Worm (Caenorhabditis elegans): ENCODE measurements around the gene fbxa-219.
"Not testable (repeated sequence)": the region's sequence is repeated elsewhere in the genome, so short reads cannot be mapped to it uniquely, and the experiment has no call there.

The fbxa-219 gene

DNA sequence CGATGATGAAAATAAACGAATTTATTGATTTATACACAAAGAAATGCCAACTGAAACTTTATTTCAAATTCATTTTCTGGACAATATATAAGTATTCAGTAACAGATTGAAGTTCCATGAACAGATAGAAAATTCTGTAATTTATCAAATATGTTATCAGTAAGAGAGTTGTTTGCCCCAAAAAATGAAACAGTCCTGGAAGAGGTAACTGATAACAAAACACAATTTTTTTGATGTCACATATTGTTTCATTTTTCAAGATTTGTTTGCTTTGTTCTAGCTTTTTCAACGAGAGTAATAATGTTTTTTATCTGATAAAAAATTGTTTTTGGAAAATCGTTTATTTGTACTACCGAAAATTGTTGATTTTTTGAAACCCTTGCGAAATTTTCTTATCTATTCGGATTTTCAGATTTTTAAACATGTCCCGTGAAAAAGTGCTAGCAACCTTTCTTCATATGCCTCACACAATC, 38.2 kb upstream of the fbxa-219 start, which contains the start of gene fbxa-73:
Gene fbxa-73, plus strand, starts transcription at position 423 of the 473 bp plus-strand sequence.
- TF ChIP-seq mxl-1 (tag; optimal IDR thresholded peaks at IDR 0.05), result no peak
- TF ChIP-seq nhr-80 (tag; optimal IDR thresholded peaks at IDR 0.05), result peak; percentile 26

DNA sequence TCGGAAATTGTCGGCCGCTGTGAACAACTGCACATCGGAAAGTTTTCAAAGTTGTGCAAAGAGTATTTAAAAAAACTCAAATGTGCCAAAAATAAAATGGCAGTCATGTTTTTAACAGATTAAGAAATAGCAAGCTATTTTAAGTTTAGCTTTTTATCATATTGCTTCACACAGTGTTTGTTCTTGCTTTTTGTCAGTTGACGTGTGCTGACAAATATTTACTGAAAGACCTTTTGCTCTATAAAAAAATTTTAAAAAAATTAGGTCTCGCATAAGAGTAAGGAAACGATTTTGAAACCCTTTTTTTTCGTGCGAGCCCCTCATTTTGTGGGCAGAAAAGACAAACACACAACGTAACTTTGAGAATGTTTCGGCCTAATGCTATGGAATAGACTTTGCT, 35.7 kb upstream of the fbxa-219 start, which contains the start of gene fbxa-71:
Gene fbxa-71, plus strand, starts transcription at position 301 of the 400 bp plus-strand sequence.
- no peak for TF ChIP-seq F55B11.4 (tag; optimal IDR thresholded peaks at IDR 0.05; ENCODE audit: borderline replicate concordance, insufficient read depth)
- no peak for TF ChIP-seq cebp-1 (GFP tag; IDR thresholded peaks at IDR 0.05)
- TF ChIP-seq cebp-1 (tag; optimal IDR thresholded peaks at IDR 0.05), result no peak
- no peak for TF ChIP-seq nhr-80 (tag; optimal IDR thresholded peaks at IDR 0.05)
- no peak for TF ChIP-seq B0336.3 (GFP tag; IDR thresholded peaks at IDR 0.05)
- no peak for TF ChIP-seq athp-1 (tag; optimal IDR thresholded peaks at IDR 0.05)
- TF ChIP-seq hmg-20 (GFP tag; IDR thresholded peaks at IDR 0.05), result no peak
- TF ChIP-seq aptf-2 (GFP tag; conservative IDR thresholded peaks at IDR 0.05), result no peak
- no peak for TF ChIP-seq chd-7 (tag; optimal IDR thresholded peaks at IDR 0.05)
- no peak for TF ChIP-seq lir-1 (GFP tag; conservative IDR thresholded peaks at IDR 0.05)
- TF ChIP-seq bed-2 (GFP tag; IDR thresholded peaks at IDR 0.05), result no peak
- TF ChIP-seq madf-3 (GFP tag; IDR thresholded peaks at IDR 0.05), result no peak

DNA sequence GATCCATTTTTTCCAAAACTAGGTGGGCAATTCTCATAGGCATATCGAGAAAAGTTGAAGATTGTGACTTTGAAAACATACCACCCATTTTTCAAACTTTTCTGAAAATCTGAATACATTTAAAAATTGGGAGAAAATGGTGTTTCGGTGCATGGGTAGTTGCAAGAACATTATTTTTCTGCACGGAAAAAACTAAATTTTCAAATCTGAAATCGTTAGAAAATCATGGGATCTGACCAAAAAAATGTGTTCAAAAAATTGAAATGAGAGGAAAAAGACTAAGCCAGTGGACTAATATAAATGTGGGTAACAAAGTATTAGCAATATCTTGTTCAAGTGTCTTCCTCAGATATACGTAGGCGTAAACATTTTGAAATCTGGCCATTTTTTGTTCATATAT, 32.4 kb upstream of the fbxa-219 start, which contains the start of gene fbxa-43:
Gene fbxa-43, minus strand, starts transcription at position 101 of the 400 bp plus-strand sequence.
- TF ChIP-seq ets-4 (GFP tag; optimal IDR thresholded peaks at IDR 0.05) (no peak), efl-1 (GFP tag; optimal IDR thresholded peaks at IDR 0.05) (no peak)

ce11 chrIII:2259329-2259728, 31.9 kb upstream of the fbxa-219 start:
- TF ChIP-seq lin-26 (GFP tag; IDR thresholded peaks at IDR 0.05) (no peak), sptf-2 (GFP tag; optimal IDR thresholded peaks at IDR 0.05) (no peak), C17E4.6 (GFP tag; IDR thresholded peaks at IDR 0.05) (no peak), F39B2.1 (GFP tag; IDR thresholded peaks at IDR 0.05) (no peak), unc-130 (GFP tag; optimal IDR thresholded peaks at IDR 0.05) (no peak), F49E8.2 (tag; optimal IDR thresholded peaks at IDR 0.05; ENCODE audit: insufficient read depth) (no peak), hlh-26 (GFP tag; conservative IDR thresholded peaks at IDR 0.05) (no peak), ceh-40 (GFP tag; IDR thresholded peaks at IDR 0.05) (no peak), let-607 (tag; optimal IDR thresholded peaks at IDR 0.05) (no peak), lsl-1 (GFP tag; optimal IDR thresholded peaks at IDR 0.05) (no peak), F55B11.4 (tag; optimal IDR thresholded peaks at IDR 0.05; ENCODE audit: borderline replicate concordance, insufficient read depth) (no peak), F22D6.2 (tag; optimal IDR thresholded peaks at IDR 0.05) (no peak), madf-10 (tag; optimal IDR thresholded peaks at IDR 0.05) (no peak), F57A8.1 (GFP tag; optimal IDR thresholded peaks at IDR 0.05) (no peak), T07F8.4 (tag; optimal IDR thresholded peaks at IDR 0.05) (no peak), F57C9.4 (tag; optimal IDR thresholded peaks at IDR 0.05) (no peak), nhr-80 (tag; optimal IDR thresholded peaks at IDR 0.05) (no peak), Y95B8A.8 (GFP tag; IDR thresholded peaks at IDR 0.05) (no peak), ceh-27 (GFP tag; optimal IDR thresholded peaks at IDR 0.05) (no peak), gei-17 (GFP tag; optimal IDR thresholded peaks at IDR 0.05) (no peak)

- TF ChIP-seq Y53F4B.3 (GFP tag; IDR thresholded peaks at IDR 0.05); dpff-1 (tag; optimal IDR thresholded peaks at IDR 0.05); mel-28 (tag; optimal IDR thresholded peaks at IDR 0.05; ENCODE audit: borderline replicate concordance): not testable (repeated sequence)
Measured at ce11 chrIII:2261353-2261752, 29.9 kb upstream of the fbxa-219 start, which contains the start of gene fbxa-42. Gene fbxa-42, minus strand, starts transcription at chrIII:2261453.

Data from whole organism, young adult.